Worm (Caenorhabditis elegans): Measurements from ENCODE around the gene ctsa-3.1.

ctsa-3.1 gene

ce11 chrII:7183493-7184272 is 49.0 kb upstream of the ctsa-3.1 start, which contains the start of gene pdl-1 (continued):
- peak; percentile 72 for TF ChIP-seq repo-1 (tag; optimal IDR thresholded peaks at IDR 0.05)
- TF ChIP-seq attf-5 (GFP tag; optimal IDR thresholded peaks at IDR 0.05), result peak; percentile 82
- peak; percentile 62; the same call in 1 of the 2 replicates for TF ChIP-seq Y95B8A.8 (GFP tag; IDR thresholded peaks at IDR 0.05)
- TF ChIP-seq cebp-2 (GFP tag; IDR thresholded peaks at IDR 0.05), result peak; percentile 95
- peak; percentile 46 for TF ChIP-seq nhr-80 (tag; optimal IDR thresholded peaks at IDR 0.05)
- no peak for TF ChIP-seq ceh-58 (GFP tag; IDR thresholded peaks at IDR 0.05)
- TF ChIP-seq lir-1 (GFP tag; conservative IDR thresholded peaks at IDR 0.05), result peak; percentile 71; the same call in 1 of the 2 replicates
- TF ChIP-seq zim-3 (tag; optimal IDR thresholded peaks at IDR 0.05), result peak; percentile 86
- TF ChIP-seq lag-1 (GFP tag; IDR thresholded peaks at IDR 0.05), result no peak
- TF ChIP-seq lsl-1 (GFP tag; optimal IDR thresholded peaks at IDR 0.05), result peak; percentile 60
- peak; percentile 83 for TF ChIP-seq hrde-1 (tag; optimal IDR thresholded peaks at IDR 0.05; ENCODE audit: borderline replicate concordance)
- TF ChIP-seq sptf-2 (GFP tag; optimal IDR thresholded peaks at IDR 0.05), result peak; percentile 31
- TF ChIP-seq madf-6 (GFP tag; IDR thresholded peaks at IDR 0.05), result peak; percentile 73; the same call in 1 of the 2 replicates
- peak; percentile 52 for TF ChIP-seq lsy-27 (tag; optimal IDR thresholded peaks at IDR 0.05; ENCODE audit: borderline replicate concordance, insufficient read depth)
- no peak for TF ChIP-seq unc-62 (GFP tag; optimal IDR thresholded peaks at IDR 0.05)
- peak; percentile 84 to 97 for TF ChIP-seq rec-8 (tag; optimal IDR thresholded peaks at IDR 0.05)
- TF ChIP-seq ets-4 (GFP tag; optimal IDR thresholded peaks at IDR 0.05), result peak; percentile 62
- TF ChIP-seq F39B2.1 (GFP tag; IDR thresholded peaks at IDR 0.05), result no peak
- TF ChIP-seq tbp1 (GFP tag; optimal IDR thresholded peaks at IDR 0.05), result peak; percentile 96
- peak; percentile 47; the same call in 1 of the 2 replicates for TF ChIP-seq F33H1.4 (GFP tag; IDR thresholded peaks at IDR 0.05)
- TF ChIP-seq gei-17 (GFP tag; optimal IDR thresholded peaks at IDR 0.05), result peak; percentile 39
- peak; percentile 72; the same call in 1 of the 2 replicates for TF ChIP-seq Y79H2A.3 (GFP tag; conservative IDR thresholded peaks at IDR 0.05)
- TF ChIP-seq nfya-1 (tag; optimal IDR thresholded peaks at IDR 0.05; ENCODE audit: borderline replicate concordance, insufficient read depth), result no peak
- peak; percentile 77 for TF ChIP-seq hmg-20 (GFP tag; IDR thresholded peaks at IDR 0.05)
- TF ChIP-seq nhr-90 (tag; optimal IDR thresholded peaks at IDR 0.05), result peak; percentile 91
- no peak for TF ChIP-seq nfya-2 (GFP tag; IDR thresholded peaks at IDR 0.05)
- TF ChIP-seq rpc-1 (optimal IDR thresholded peaks at IDR 0.05), result peak; percentile 99
- TF ChIP-seq rpc-1 (tag; optimal IDR thresholded peaks at IDR 0.05), result peak; percentile 98
- TF ChIP-seq ceh-40 (GFP tag; IDR thresholded peaks at IDR 0.05), result peak; percentile 91
- TF ChIP-seq dpl-1 (GFP tag; optimal IDR thresholded peaks at IDR 0.05), result no peak
- TF ChIP-seq nhr-27 (tag; optimal IDR thresholded peaks at IDR 0.05), result peak; percentile 84
- 0 out of 2 replicates have a peak, but pooled peaks have one; percentile 43 for TF ChIP-seq C06A6.2 (GFP tag; conservative IDR thresholded peaks at IDR 0.05)
- TF ChIP-seq ZK185.1 (tag; optimal IDR thresholded peaks at IDR 0.05; ENCODE audit: poor library complexity, severe bottlenecking), result peak; percentile 94
- peak; percentile 77 for TF ChIP-seq ceh-100 (GFP tag; IDR thresholded peaks at IDR 0.05)
- TF ChIP-seq nhr-179 (tag; optimal IDR thresholded peaks at IDR 0.05), result peak; percentile 77
- TF ChIP-seq F57A8.1 (GFP tag; optimal IDR thresholded peaks at IDR 0.05), result peak; percentile 46
- peak; percentile 51 for TF ChIP-seq ztf-3 (GFP tag; optimal IDR thresholded peaks at IDR 0.05)
- no peak for TF ChIP-seq ceh-91 (GFP tag; IDR thresholded peaks at IDR 0.05)
- peak; percentile 92 for TF ChIP-seq dox-1 (GFP tag; IDR thresholded peaks at IDR 0.05)
